Worm (Caenorhabditis elegans): ENCODE data around the gene F11G11.4.
A peak's percentile ranks its signal among the peaks of the same experiment; 100 is the strongest.

F11G11.4 gene

DNA sequence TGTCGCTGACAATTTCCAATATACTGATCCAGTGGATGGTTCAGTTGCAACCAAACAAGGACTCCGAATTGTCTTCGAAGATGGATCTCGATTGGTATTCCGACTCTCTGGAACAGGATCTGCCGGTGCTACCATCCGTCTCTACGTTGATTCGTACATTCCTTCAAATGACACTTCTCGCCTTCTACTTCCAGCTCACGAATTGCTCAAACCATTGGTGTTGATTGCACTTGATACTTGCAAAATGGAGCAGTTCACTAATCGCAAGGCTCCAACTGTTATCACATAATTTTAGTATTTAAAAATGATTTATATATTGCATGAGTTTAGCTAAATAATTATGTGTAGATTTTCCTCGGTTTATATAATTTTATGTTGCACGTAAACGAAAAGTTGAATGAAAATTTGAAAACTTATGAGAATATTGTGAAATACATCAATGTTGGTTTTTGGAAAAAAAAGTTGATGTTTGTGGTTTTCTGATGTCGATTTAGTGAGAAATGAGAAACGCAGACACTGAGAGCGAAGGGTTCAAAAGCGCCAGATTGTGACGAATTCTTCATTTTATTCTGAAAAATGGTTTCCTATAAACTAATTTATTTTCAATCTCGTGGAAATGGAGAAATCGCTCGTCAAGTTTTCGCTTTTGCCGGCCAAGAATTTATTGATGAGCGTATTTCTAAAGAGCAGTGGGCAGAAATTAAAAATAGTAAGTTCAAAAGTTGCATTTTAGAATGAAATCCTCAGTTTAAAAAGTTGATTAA, 30.8 kb downstream of the F11G11.4 start, which contains the start of gene gst-9:
Gene gst-9 (plus strand): TSS at position 574 of the 764 bp plus-strand sequence.
- TF ChIP-seq B0336.3 (GFP tag; IDR thresholded peaks at IDR 0.05) (peak; percentile 69), zim-3 (tag; optimal IDR thresholded peaks at IDR 0.05) (peak; percentile 11), B0019.2 (GFP tag; conservative IDR thresholded peaks at IDR 0.05) (no peak), nfya-1 (tag; optimal IDR thresholded peaks at IDR 0.05; ENCODE audit: borderline replicate concordance, insufficient read depth) (no peak), lin-35 (GFP tag; optimal IDR thresholded peaks at IDR 0.05) (peak in 1 of 3 experiments; percentile 49), dpl-1 (GFP tag; optimal IDR thresholded peaks at IDR 0.05) (no peak), K11D2.4 (GFP tag; IDR thresholded peaks at IDR 0.05) (peak; percentile 68; the same call in 1 of the 2 replicates), ceh-91 (GFP tag; IDR thresholded peaks at IDR 0.05) (no peak), ztf-25 (GFP tag; IDR thresholded peaks at IDR 0.05) (no peak), nfya-2 (GFP tag; IDR thresholded peaks at IDR 0.05) (no peak), ceh-100 (GFP tag; IDR thresholded peaks at IDR 0.05) (no peak), F10E7.11 (tag; optimal IDR thresholded peaks at IDR 0.05) (no peak), F57C9.4 (tag; optimal IDR thresholded peaks at IDR 0.05) (peak; percentile 44), pha-4 (tag; optimal IDR thresholded peaks at IDR 0.05) (no peak), attf-5 (GFP tag; optimal IDR thresholded peaks at IDR 0.05) (peak; percentile 60), gei-17 (GFP tag; optimal IDR thresholded peaks at IDR 0.05) (peak; percentile 14), lir-1 (GFP tag; conservative IDR thresholded peaks at IDR 0.05) (no peak), attf-6 (GFP tag; IDR thresholded peaks at IDR 0.05) (no peak), hlh-26 (GFP tag; conservative IDR thresholded peaks at IDR 0.05) (no peak), xnd-1 (tag; optimal IDR thresholded peaks at IDR 0.05) (no peak), F57A8.1 (GFP tag; optimal IDR thresholded peaks at IDR 0.05) (no peak), efl-1 (GFP tag; optimal IDR thresholded peaks at IDR 0.05) (no peak), hsf-1 (GFP tag; IDR thresholded peaks at IDR 0.05) (no peak), mel-28 (tag; optimal IDR thresholded peaks at IDR 0.05; ENCODE audit: borderline replicate concordance) (no peak), hlh-12 (tag; optimal IDR thresholded peaks at IDR 0.05) (no peak), zfh-2 (GFP tag; conservative IDR thresholded peaks at IDR 0.05) (no peak), ceh-79 (tag; optimal IDR thresholded peaks at IDR 0.05) (peak; percentile 55), aptf-2 (GFP tag; conservative IDR thresholded peaks at IDR 0.05) (no peak), B0035.1 (tag; optimal IDR thresholded peaks at IDR 0.05) (no peak), madf-8 (GFP tag; conservative IDR thresholded peaks at IDR 0.05) (no peak), lin-40 (tag; optimal IDR thresholded peaks at IDR 0.05) (peak; percentile 44), let-607 (tag; optimal IDR thresholded peaks at IDR 0.05) (no peak), tbp1 (GFP tag; optimal IDR thresholded peaks at IDR 0.05) (peak; percentile 52), chd-7 (tag; optimal IDR thresholded peaks at IDR 0.05) (peak; percentile 28), F37B4.10 (GFP tag; IDR thresholded peaks at IDR 0.05) (no peak), fkh-3 (tag; optimal IDR thresholded peaks at IDR 0.05) (no peak), Y53F4B.3 (GFP tag; IDR thresholded peaks at IDR 0.05) (no peak), lsy-27 (tag; optimal IDR thresholded peaks at IDR 0.05; ENCODE audit: borderline replicate concordance, insufficient read depth) (no peak), mcd-1 (GFP tag; IDR thresholded peaks at IDR 0.05) (peak; percentile 30; the same call in 1 of the 2 replicates), F55B11.4 (tag; optimal IDR thresholded peaks at IDR 0.05; ENCODE audit: borderline replicate concordance, insufficient read depth) (no peak), aptf-3 (GFP tag; IDR thresholded peaks at IDR 0.05) (no peak), lsl-1 (GFP tag; optimal IDR thresholded peaks at IDR 0.05) (peak; percentile 5), Y79H2A.3 (GFP tag; conservative IDR thresholded peaks at IDR 0.05) (no peak), cebp-2 (GFP tag; IDR thresholded peaks at IDR 0.05) (0 out of 2 replicates have a peak, but pooled peaks have one; percentile 5), bed-1 (GFP tag; IDR thresholded peaks at IDR 0.05) (no peak), F39B2.1 (GFP tag; IDR thresholded peaks at IDR 0.05) (no peak), hmg-1.2 (GFP tag; IDR thresholded peaks at IDR 0.05) (peak; percentile 36)
